Fruit fly (Drosophila melanogaster) whole organism, embryonic: ENCODE data around the gene Faa.

ENCODE experiments used
- Abd-B ChIP-seq: fragments of 200-800 bp; sonication (Bioruptor generic); optimal IDR thresholded peaks from 2 replicates; lab custom pipeline; 2018; ENCODE audit warnings: missing biosample characterization, mild to moderate bottlenecking, missing genetic modification characterization, moderate library complexity
- Ada2b ChIP-seq: fragments of 200-800 bp; sonication (Bioruptor generic); IDR thresholded peaks from 2 replicates; pipeline ENCODE4 v1.3.6; 2022; ENCODE audit warnings: missing biosample characterization, missing genetic modification characterization
- Aef1 ChIP-seq: fragments of 200-800 bp; sonication (Bioruptor generic); IDR thresholded peaks from 3 replicates; pipeline ENCODE4 v1.3.6; 2022; ENCODE audit warnings: missing biosample characterization, missing genetic modification characterization
- Bgb ChIP-seq: fragments of 200-800 bp; sonication (Bioruptor generic); IDR thresholded peaks from 2 replicates; pipeline ENCODE4 v1.3.6; 2022; ENCODE audit warnings: missing biosample characterization, missing genetic modification characterization; ENCODE audit not compliant: partially characterized antibody
- CG10431 ChIP-seq: fragments of 200-800 bp; sonication (Bioruptor generic); optimal IDR thresholded peaks from 3 replicates; lab custom pipeline; 2018; ENCODE audit warnings: missing biosample characterization, mild to moderate bottlenecking, missing genetic modification characterization
- CG11247 ChIP-seq: fragments of 200-800 bp; sonication (Bioruptor generic); IDR thresholded peaks from 2 replicates; pipeline ENCODE4 v1.3.6; 2022; ENCODE audit warnings: missing biosample characterization, missing genetic modification characterization
- CG11560 ChIP-seq: fragments of 200-800 bp; sonication (Bioruptor generic); IDR thresholded peaks from 3 replicates; pipeline ENCODE4 v1.3.6; 2022; ENCODE audit warnings: missing biosample characterization, missing genetic modification characterization
- CG1233 ChIP-seq: fragments of 200-800 bp; sonication (Bioruptor generic); optimal IDR thresholded peaks from 4 replicates; lab custom pipeline; 2018; ENCODE audit warnings: missing biosample characterization, mild to moderate bottlenecking, missing genetic modification characterization
- CG13624 ChIP-seq: fragments of 200-800 bp; sonication (Bioruptor generic); optimal IDR thresholded peaks from 2 replicates; lab custom pipeline; 2016; ENCODE audit warnings: missing biosample characterization, missing genetic modification characterization
- CG14014 ChIP-seq: fragments of 200-800 bp; sonication (Bioruptor generic); IDR thresholded peaks from 2 replicates; pipeline ENCODE4 v1.3.6; 2022; ENCODE audit warnings: missing biosample characterization, missing genetic modification characterization
- CG1603 ChIP-seq: fragments of 200-800 bp; sonication (Bioruptor generic); optimal IDR thresholded peaks from 2 replicates; lab custom pipeline; 2019; ENCODE audit warnings: missing biosample characterization, mild to moderate bottlenecking, missing genetic modification characterization, moderate library complexity
- CG1832 ChIP-seq: fragments of 200-800 bp; sonication (Bioruptor generic); optimal IDR thresholded peaks from 2 replicates; lab custom pipeline; 2017; ENCODE audit warnings: missing biosample characterization, mild to moderate bottlenecking, missing genetic modification characterization, inconsistent platforms
- CG2116 ChIP-seq: fragments of 200-800 bp; sonication (Bioruptor generic); optimal IDR thresholded peaks from 3 replicates; lab custom pipeline; 2018; ENCODE audit warnings: missing biosample characterization, mild to moderate bottlenecking, missing genetic modification characterization
- CG33213 ChIP-seq: fragments of 200-800 bp; sonication (Bioruptor generic); optimal IDR thresholded peaks from 3 replicates; lab custom pipeline; 2016; ENCODE audit warnings: missing biosample characterization, missing genetic modification characterization
- CG33557 ChIP-seq: fragments of 200-800 bp; sonication (Bioruptor generic); optimal IDR thresholded peaks from 2 replicates; lab custom pipeline; 2019; ENCODE audit warnings: missing biosample characterization, mild to moderate bottlenecking, missing genetic modification characterization, moderate library complexity
- CG3995 ChIP-seq: fragments of 200-800 bp; sonication (Bioruptor generic); optimal IDR thresholded peaks from 3 replicates; lab custom pipeline; 2016; ENCODE audit warnings: missing biosample characterization, missing genetic modification characterization
- CG42726 ChIP-seq: fragments of 200-800 bp; sonication (Bioruptor generic); IDR thresholded peaks from 2 replicates; pipeline ENCODE4 v1.3.6; 2022; ENCODE audit warnings: missing biosample characterization, missing genetic modification characterization; ENCODE audit not compliant: partially characterized antibody
- CG4282 ChIP-seq: fragments of 200-800 bp; sonication (Bioruptor generic); optimal IDR thresholded peaks from 2 replicates; lab custom pipeline; 2016; ENCODE audit warnings: missing biosample characterization, missing genetic modification characterization
- CG4424 ChIP-seq: fragments of 200-800 bp; sonication (Bioruptor generic); optimal IDR thresholded peaks from 3 replicates; lab custom pipeline; 2016; ENCODE audit warnings: missing biosample characterization, missing genetic modification characterization
- CG4617 ChIP-seq: fragments of 200-800 bp; sonication (Bioruptor generic); optimal IDR thresholded peaks from 3 replicates; lab custom pipeline; 2016; ENCODE audit warnings: missing biosample characterization, missing genetic modification characterization, borderline replicate concordance
- CG5245 ChIP-seq: fragments of 200-800 bp; sonication (Bioruptor generic); optimal IDR thresholded peaks from 3 replicates; lab custom pipeline; 2016; ENCODE audit warnings: missing biosample characterization, missing genetic modification characterization
- CG6689 ChIP-seq: fragments of 200-800 bp; sonication (Bioruptor generic); IDR thresholded peaks from 2 replicates; pipeline ENCODE4 v1.3.6; 2022; ENCODE audit warnings: missing biosample characterization, missing genetic modification characterization
- CG7786 ChIP-seq: fragments of 200-800 bp; sonication (Bioruptor generic); optimal IDR thresholded peaks from 2 replicates; lab custom pipeline; 2016; ENCODE audit warnings: missing biosample characterization, missing genetic modification characterization
- CG7987 ChIP-seq: fragments of 200-800 bp; sonication (Bioruptor generic); optimal IDR thresholded peaks from 2 replicates; lab custom pipeline; 2018; ENCODE audit warnings: missing biosample characterization, mild to moderate bottlenecking, missing genetic modification characterization, moderate library complexity
- CG8290 ChIP-seq, 3 experiments: fragments of 200-800 bp; sonication (Bioruptor generic); optimal IDR thresholded peaks; 2 replicates each; lab custom pipeline; 2016 to 2019; ENCODE audit warnings: missing biosample characterization in 3 of 3, missing genetic modification characterization in 3 of 3, mild to moderate bottlenecking in 2 of 3, moderate library complexity in 1 of 3
- CG8388 ChIP-seq: fragments of 200-800 bp; sonication (Bioruptor generic); optimal IDR thresholded peaks from 2 replicates; lab custom pipeline; 2019; ENCODE audit warnings: missing biosample characterization, mild to moderate bottlenecking, missing genetic modification characterization, moderate library complexity
- Dp ChIP-seq: fragments of 200-800 bp; sonication (Bioruptor generic); optimal IDR thresholded peaks from 2 replicates; lab custom pipeline; 2018; ENCODE audit warnings: missing biosample characterization, mild to moderate bottlenecking, missing genetic modification characterization, moderate library complexity
- HHEX ChIP-seq: fragments of 200-800 bp; sonication (Bioruptor generic); optimal IDR thresholded peaks from 3 replicates; lab custom pipeline; 2017; ENCODE audit warnings: missing biosample characterization, mild to moderate bottlenecking, missing genetic modification characterization, missing genetic modification reagents
- HLH4C ChIP-seq: fragments of 200-800 bp; sonication (Bioruptor generic); IDR thresholded peaks from 3 replicates; pipeline ENCODE4 v1.3.6; 2022; ENCODE audit warnings: missing biosample characterization, missing genetic modification characterization; ENCODE audit not compliant: partially characterized antibody
- Lpt ChIP-seq: fragments of >200 bp; optimal IDR thresholded peaks from 2 replicates; lab custom pipeline; 2018; ENCODE audit warnings: missing biosample characterization, missing genetic modification characterization
- Nf-YC ChIP-seq: fragments of 200-800 bp; optimal IDR thresholded peaks from 3 replicates; lab custom pipeline; 2019; ENCODE audit warnings: missing biosample characterization, mild to moderate bottlenecking, missing genetic modification characterization, moderate library complexity
- Sox102F ChIP-seq: fragments of 200-800 bp; sonication (Bioruptor generic); optimal IDR thresholded peaks from 2 replicates; lab custom pipeline; 2018; ENCODE audit warnings: missing biosample characterization, mild to moderate bottlenecking, missing genetic modification characterization, moderate library complexity
- amos ChIP-seq: fragments of 200-800 bp; sonication (Bioruptor generic); IDR thresholded peaks from 2 replicates; pipeline ENCODE4 v1.3.6; 2022; ENCODE audit warnings: missing biosample characterization, missing genetic modification characterization; ENCODE audit not compliant: partially characterized antibody
- bowl ChIP-seq: fragments of 200-800 bp; sonication (Bioruptor generic); IDR thresholded peaks from 2 replicates; pipeline ENCODE4 v1.3.6; 2022; ENCODE audit warnings: missing biosample characterization, missing genetic modification characterization
- chinmo ChIP-seq: fragments of 200-800 bp; sonication (Bioruptor generic); IDR thresholded peaks from 4 replicates; pipeline ENCODE4 v1.3.6; 2022; ENCODE audit warnings: missing biosample characterization, missing genetic modification characterization; ENCODE audit not compliant: partially characterized antibody
- crp ChIP-seq, 2 experiments: fragments of 200-800 bp; sonication (Bioruptor generic); optimal IDR thresholded peaks; 2 replicates in 1 of 2; 3 replicates in 1 of 2; lab custom pipeline; 2017; ENCODE audit warnings: missing biosample characterization in 2 of 2, missing genetic modification characterization in 2 of 2, mild to moderate bottlenecking in 1 of 2, moderate library complexity in 1 of 2
- dan ChIP-seq: fragments of 200-800 bp; sonication (Bioruptor generic); IDR thresholded peaks from 2 replicates; pipeline ENCODE4 v1.3.6; 2022; ENCODE audit warnings: missing biosample characterization, missing genetic modification characterization
- gsb-n ChIP-seq: fragments of 200-800 bp; sonication (Bioruptor generic); optimal IDR thresholded peaks from 3 replicates; lab custom pipeline; 2018; ENCODE audit warnings: missing biosample characterization, mild to moderate bottlenecking, missing genetic modification characterization
- h ChIP-seq: fragments of >200 bp; optimal IDR thresholded peaks from 2 replicates; lab custom pipeline; 2017
- oc ChIP-seq: fragments of 200-800 bp; sonication (Bioruptor generic); optimal IDR thresholded peaks from 2 replicates; lab custom pipeline; 2018; ENCODE audit warnings: missing biosample characterization, mild to moderate bottlenecking, missing genetic modification characterization, moderate library complexity
- odd ChIP-seq: fragments of 200-800 bp; sonication (Bioruptor generic); optimal IDR thresholded peaks from 2 replicates; lab custom pipeline; 2017; ENCODE audit warnings: missing biosample characterization, mild to moderate bottlenecking, missing genetic modification characterization
- org-1 ChIP-seq: fragments of 200-800 bp; sonication (Bioruptor generic); optimal IDR thresholded peaks from 2 replicates; lab custom pipeline; 2017; ENCODE audit warnings: missing biosample characterization, missing genetic modification characterization
- ranshi ChIP-seq: fragments of 200-800 bp; sonication (Bioruptor generic); IDR thresholded peaks from 2 replicates; pipeline ENCODE4 v1.3.6; 2022; ENCODE audit warnings: missing biosample characterization, missing genetic modification characterization
- repo ChIP-seq: fragments of 200-800 bp; sonication (Bioruptor generic); optimal IDR thresholded peaks from 2 replicates; lab custom pipeline; 2016; ENCODE audit warnings: missing biosample characterization, missing genetic modification characterization
- ro ChIP-seq: fragments of 200-800 bp; sonication (Bioruptor generic); IDR thresholded peaks from 2 replicates; pipeline ENCODE4 v1.3.6; 2022; ENCODE audit warnings: missing biosample characterization, missing genetic modification characterization
- sd ChIP-seq: fragments of 200-800 bp; sonication (Bioruptor generic); optimal IDR thresholded peaks from 3 replicates; lab custom pipeline; 2018; ENCODE audit warnings: missing biosample characterization, mild to moderate bottlenecking, missing genetic modification characterization, moderate library complexity
- sob ChIP-seq: fragments of 200-800 bp; sonication (Bioruptor generic); IDR thresholded peaks from 2 replicates; pipeline ENCODE4 v1.3.6; 2022; ENCODE audit warnings: missing biosample characterization, missing genetic modification characterization
- unpg ChIP-seq: fragments of 200-800 bp; sonication (Bioruptor generic); optimal IDR thresholded peaks from 3 replicates; lab custom pipeline; 2018; ENCODE audit warnings: missing biosample characterization, mild to moderate bottlenecking, missing genetic modification characterization, moderate library complexity

Gene Faa

DNA sequence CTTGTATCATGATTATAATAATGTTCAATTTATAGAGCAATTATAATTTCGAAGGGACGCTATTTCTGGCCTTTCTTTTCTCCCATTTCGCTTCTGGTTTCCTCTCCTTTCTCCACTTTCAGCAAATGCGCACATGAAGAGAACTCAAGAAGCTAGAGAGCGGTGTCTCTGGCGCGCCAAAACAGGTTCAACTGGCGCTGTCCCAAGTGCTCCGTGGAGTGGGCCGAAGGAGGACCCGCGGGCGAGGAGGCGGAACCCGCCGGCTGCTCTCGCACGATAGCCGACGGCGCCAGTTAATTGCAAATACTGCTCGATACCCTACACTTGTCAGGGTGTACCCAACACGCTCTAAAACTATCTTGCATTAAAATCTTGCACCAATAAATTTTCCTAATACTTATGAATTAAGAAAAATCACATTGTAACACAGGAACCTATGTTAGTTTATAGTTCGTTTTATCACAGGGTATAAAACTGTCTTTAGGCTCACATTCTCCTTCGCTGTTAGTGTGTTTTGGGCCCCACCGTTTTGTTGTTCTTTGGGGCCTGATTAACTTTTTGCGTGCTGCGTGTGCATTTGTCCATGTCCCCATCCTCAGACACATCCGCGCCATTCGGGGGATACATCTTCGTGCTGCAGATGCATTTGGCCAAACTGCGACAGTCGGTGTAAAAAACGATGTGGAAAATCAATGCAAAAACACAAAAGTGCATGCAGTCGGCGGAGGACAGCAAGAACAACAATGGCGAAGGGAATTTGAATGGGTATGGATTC, 3.3 kb downstream of the Faa start (continued):
- TF ChIP-seq CG3995 (GFP tag; lab: Kevin White, UChicago): peak; percentile 59
- TF ChIP-seq sob: peak; percentile 93
- peak; percentile 92 for TF ChIP-seq ranshi (GFP tag; lab: Robert Waterston, UW)
- peak; percentile 65 for TF ChIP-seq sd (tag; lab: Kevin White, UChicago)
- TF ChIP-seq Sox102F (GFP tag; lab: Kevin White, UChicago): peak; percentile 94
- TF ChIP-seq CG33213 (GFP tag; lab: Kevin White, UChicago): peak; percentile 72
- no peak for TF ChIP-seq CG33557 (GFP tag; lab: Kevin White, UChicago)
- TF ChIP-seq CG10431 (GFP tag; lab: Kevin White, UChicago): peak; percentile 22
- TF ChIP-seq CG8388 (GFP tag; lab: Kevin White, UChicago): peak; percentile 79
- peak; percentile 31 for TF ChIP-seq CG4617
- peak; percentile 85 for TF ChIP-seq HHEX (GFP tag; lab: Kevin White, UChicago)
- no peak for TF ChIP-seq HLH4C
- no peak for TF ChIP-seq CG8290 (GFP tag; optimal IDR thresholded peaks at IDR 0.05; lab: Kevin White, UChicago)
- peak in 1 of 2 experiments; percentile 96 for TF ChIP-seq CG8290 (tag; optimal IDR thresholded peaks at IDR 0.05; lab: Kevin White, UChicago)
- TF ChIP-seq crp (GFP tag; optimal IDR thresholded peaks at IDR 0.05; lab: Kevin White, UChicago): peak in 1 of 2 experiments; percentile 24
- peak; percentile 64 for TF ChIP-seq CG7987 (GFP tag; lab: Kevin White, UChicago)
- peak; percentile 81 for TF ChIP-seq bowl (GFP tag; lab: Robert Waterston, UW)
- peak; percentile 71 for TF ChIP-seq CG5245 (GFP tag; lab: Kevin White, UChicago)
- TF ChIP-seq repo (GFP tag; lab: Kevin White, UChicago): peak; percentile 76
- peak; percentile 71 for TF ChIP-seq gsb-n (tag; lab: Kevin White, UChicago)
- peak; percentile 94 for TF ChIP-seq CG13624 (GFP tag; lab: Kevin White, UChicago)
- TF ChIP-seq Abd-B (GFP tag; lab: Kevin White, UChicago): peak; percentile 89
- peak; percentile 90 for TF ChIP-seq oc (tag; lab: Kevin White, UChicago)
- peak; percentile 92 for TF ChIP-seq CG6689
- TF ChIP-seq unpg: peak; percentile 90
- TF ChIP-seq CG4424 (GFP tag; lab: Kevin White, UChicago): peak; percentile 73
- TF ChIP-seq CG11560 (tag; lab: Robert Waterston, UW): peak; percentile 82
- peak; percentile 59 for TF ChIP-seq odd
- TF ChIP-seq Nf-YC: no peak
- TF ChIP-seq dan (GFP tag; lab: Robert Waterston, UW): no peak
- TF ChIP-seq CG4282 (GFP tag; lab: Kevin White, UChicago): peak; percentile 84
- TF ChIP-seq h: no peak
- TF ChIP-seq CG2116 (GFP tag; lab: Kevin White, UChicago): peak; percentile 13
- no peak for TF ChIP-seq amos (GFP tag; lab: Robert Waterston, UW)
- TF ChIP-seq CG1233 (GFP tag; lab: Kevin White, UChicago): peak; percentile 69
- TF ChIP-seq CG11247: peak; percentile 93
- TF ChIP-seq CG7786 (GFP tag; lab: Kevin White, UChicago): peak; percentile 93
- TF ChIP-seq CG1603 (tag; lab: Kevin White, UChicago): peak; percentile 93
- no peak for TF ChIP-seq Bgb (GFP tag; lab: Robert Waterston, UW)
- TF ChIP-seq CG14014 (GFP tag; lab: Robert Waterston, UW): peak; percentile 95
- TF ChIP-seq Ada2b (GFP tag; lab: Robert Waterston, UW): peak; percentile 95
- no peak for TF ChIP-seq CG42726
- TF ChIP-seq CG1832 (GFP tag; lab: Kevin White, UChicago): no peak
- no peak for TF ChIP-seq chinmo (GFP tag; lab: Robert Waterston, UW)
- TF ChIP-seq ro (GFP tag; lab: Robert Waterston, UW): peak; percentile 69
- TF ChIP-seq org-1 (GFP tag; lab: Kevin White, UChicago): peak; percentile 63
- peak; percentile 95 for TF ChIP-seq Aef1 (GFP tag; lab: Robert Waterston, UW)
- no peak for TF ChIP-seq Lpt (GFP tag; lab: Kevin White, UChicago)
- TF ChIP-seq Dp (GFP tag; lab: Kevin White, UChicago): no peak
